Worm (Caenorhabditis elegans): ENCODE data around the gene bcat-1.
A peak's percentile ranks its signal among the peaks of the same experiment; 100 is the strongest.

Gene bcat-1

ce11 chrX:12843530-12843929 is 33.8 kb upstream of the bcat-1 start (continued):
- TF ChIP-seq ztf-18 (tag; optimal IDR thresholded peaks at IDR 0.05) (peak; percentile 57), athp-1 (tag; optimal IDR thresholded peaks at IDR 0.05) (peak; percentile 68), F33H1.4 (GFP tag; IDR thresholded peaks at IDR 0.05) (no peak), ztf-28 (GFP tag; IDR thresholded peaks at IDR 0.05) (no peak), snpc-4 (GFP tag; optimal IDR thresholded peaks at IDR 0.05) (peak; percentile 16), snpc-4 (tag; optimal IDR thresholded peaks at IDR 0.05) (peak in 1 of 4 experiments; percentile 39), attf-5 (GFP tag; optimal IDR thresholded peaks at IDR 0.05) (no peak), D2030.7 (GFP tag; IDR thresholded peaks at IDR 0.05) (peak; percentile 70), F55B11.4 (tag; optimal IDR thresholded peaks at IDR 0.05; ENCODE audit: borderline replicate concordance, insufficient read depth) (no peak), ztf-26 (tag; optimal IDR thresholded peaks at IDR 0.05) (no peak), rpc-1 (optimal IDR thresholded peaks at IDR 0.05) (peak; percentile 80), rpc-1 (tag; optimal IDR thresholded peaks at IDR 0.05) (peak; percentile 88), Y95B8A.8 (GFP tag; IDR thresholded peaks at IDR 0.05) (no peak), efl-1 (GFP tag; optimal IDR thresholded peaks at IDR 0.05) (no peak), C06A6.2 (GFP tag; conservative IDR thresholded peaks at IDR 0.05) (no peak), dox-1 (GFP tag; IDR thresholded peaks at IDR 0.05) (peak; percentile 76), hlh-26 (GFP tag; conservative IDR thresholded peaks at IDR 0.05) (no peak), ccch-3 (GFP tag; optimal IDR thresholded peaks at IDR 0.05) (no peak), Y53F4B.3 (GFP tag; IDR thresholded peaks at IDR 0.05) (no peak), repo-1 (tag; optimal IDR thresholded peaks at IDR 0.05) (peak; percentile 18), attf-3 (GFP tag; conservative IDR thresholded peaks at IDR 0.05) (no peak), nhr-80 (tag; optimal IDR thresholded peaks at IDR 0.05) (no peak), ceh-100 (GFP tag; IDR thresholded peaks at IDR 0.05) (peak; percentile 59), ztf-25 (GFP tag; IDR thresholded peaks at IDR 0.05) (0 out of 2 replicates have a peak, but pooled peaks have one; percentile 61), unc-62 (GFP tag; optimal IDR thresholded peaks at IDR 0.05) (no peak), sptf-2 (GFP tag; optimal IDR thresholded peaks at IDR 0.05) (no peak), rec-8 (tag; optimal IDR thresholded peaks at IDR 0.05) (peak; percentile 21 to 43), lin-35 (GFP tag; optimal IDR thresholded peaks at IDR 0.05) (peak in 1 of 3 experiments; percentile 48), mes-4 (tag; optimal IDR thresholded peaks at IDR 0.05) (no peak), dpl-1 (GFP tag; optimal IDR thresholded peaks at IDR 0.05) (no peak), ZK185.1 (tag; optimal IDR thresholded peaks at IDR 0.05; ENCODE audit: poor library complexity, severe bottlenecking) (peak; percentile 28), ztf-6 (GFP tag; IDR thresholded peaks at IDR 0.05) (no peak), Y67H2A.10 (GFP tag; conservative IDR thresholded peaks at IDR 0.05) (no peak), lag-1 (GFP tag; IDR thresholded peaks at IDR 0.05) (no peak), lir-1 (GFP tag; conservative IDR thresholded peaks at IDR 0.05) (no peak; the same call in 1 of the 2 replicates), pha-4 (tag; optimal IDR thresholded peaks at IDR 0.05) (no peak), lin-54 (GFP tag; optimal IDR thresholded peaks at IDR 0.05) (no peak), madf-8 (GFP tag; conservative IDR thresholded peaks at IDR 0.05) (no peak), ztf-3 (GFP tag; optimal IDR thresholded peaks at IDR 0.05) (no peak), gei-17 (GFP tag; optimal IDR thresholded peaks at IDR 0.05) (no peak), T26A5.8 (tag; optimal IDR thresholded peaks at IDR 0.05) (peak; percentile 59), ztf-22 (GFP tag; optimal IDR thresholded peaks at IDR 0.05) (peak; percentile 25), sdz-38 (tag; optimal IDR thresholded peaks at IDR 0.05) (no peak), B0261.1 (tag; optimal IDR thresholded peaks at IDR 0.05) (peak; percentile 94), nhr-179 (tag; optimal IDR thresholded peaks at IDR 0.05) (no peak), nfya-2 (GFP tag; IDR thresholded peaks at IDR 0.05) (no peak), aptf-2 (GFP tag; conservative IDR thresholded peaks at IDR 0.05) (no peak), ama-1 (optimal IDR thresholded peaks at IDR 0.05) (no peak), ama-1 (GFP tag; optimal IDR thresholded peaks at IDR 0.05) (peak in 1 of 2 experiments; percentile 29), Y53G8AR.9 (GFP tag; conservative IDR thresholded peaks at IDR 0.05) (no peak)

All from whole organism, young adult.